ENCODE assay signal across 1 fruit fly cellular context in genomic region chr2L:17778287-17778762, dm6.
TF ChIP-seq lines count a peak whose summit lies in the region.

CadN (minus strand) TSS chr2L:17778340.

TF ChIP-seq in whole organism, embryonic, 481 proteins besides CTCF, POLR2A, EP300 and RAD21 (continued from another document and continues in another):
- no peak for TF ChIP-seq Hr78 (GFP tag; optimal IDR thresholded peaks at IDR 0.05; lab: Kevin White, UChicago)
- peak; percentile 10 for TF ChIP-seq CG30403 (GFP tag; optimal IDR thresholded peaks at IDR 0.05; lab: Kevin White, UChicago)
- TF ChIP-seq crc (GFP tag; optimal IDR thresholded peaks at IDR 0.05; lab: Kevin White, UChicago) = no peak
- TF ChIP-seq Xrp1 (GFP tag; IDR thresholded peaks at IDR 0.05; lab: Robert Waterston, UW) = no peak
- no peak for TF ChIP-seq stwl (tag; optimal IDR thresholded peaks at IDR 0.05; lab: Kevin White, UChicago)
- no peak for TF ChIP-seq insv (GFP tag; optimal IDR thresholded peaks at IDR 0.05; lab: Kevin White, UChicago)
- no peak for TF ChIP-seq cg (GFP tag; optimal IDR thresholded peaks at IDR 0.05; lab: Kevin White, UChicago)
- TF ChIP-seq CG32767 (GFP tag; IDR thresholded peaks at IDR 0.05; lab: Robert Waterston, UW) = no peak
- 0 out of 2 replicates have a peak, but pooled peaks have one; percentile 11 for TF ChIP-seq CG4360 (GFP tag; IDR thresholded peaks at IDR 0.05; lab: Robert Waterston, UW)
- no peak for TF ChIP-seq CG12155 (GFP tag; optimal IDR thresholded peaks at IDR 0.05; lab: Kevin White, UChicago)
- peak; percentile 11 for TF ChIP-seq dmrt99B (tag; optimal IDR thresholded peaks at IDR 0.05; lab: Kevin White, UChicago)
- no peak for TF ChIP-seq CG18764 (GFP tag; optimal IDR thresholded peaks at IDR 0.05; lab: Kevin White, UChicago)
- TF ChIP-seq CG3163 (GFP tag; optimal IDR thresholded peaks at IDR 0.05; lab: Kevin White, UChicago) = peak; percentile 12
- no peak for TF ChIP-seq CG3838 (GFP tag; optimal IDR thresholded peaks at IDR 0.05; lab: Kevin White, UChicago)
- no peak for TF ChIP-seq CG8359 (GFP tag; optimal IDR thresholded peaks at IDR 0.05; lab: Kevin White, UChicago; ENCODE audit: borderline replicate concordance)
- no peak; the same call in 1 of the 2 replicates for TF ChIP-seq CG9932 (GFP tag; IDR thresholded peaks at IDR 0.05; lab: Robert Waterston, UW)
- TF ChIP-seq Mes4 (GFP tag; optimal IDR thresholded peaks at IDR 0.05; lab: Kevin White, UChicago) = no peak
- TF ChIP-seq bowl (GFP tag; IDR thresholded peaks at IDR 0.05; lab: Robert Waterston, UW) = no peak
- no peak for TF ChIP-seq nau (GFP tag; optimal IDR thresholded peaks at IDR 0.05; lab: Kevin White, UChicago)
- peak; percentile 16 for TF ChIP-seq CG17385 (GFP tag; optimal IDR thresholded peaks at IDR 0.05; lab: Kevin White, UChicago)
- no peak for TF ChIP-seq CG30020 (tag; optimal IDR thresholded peaks at IDR 0.05; lab: Kevin White, UChicago)
- peak; percentile 70 for TF ChIP-seq vvl (GFP tag; IDR thresholded peaks at IDR 0.05; lab: Robert Waterston, UW)
- no peak for TF ChIP-seq CG12942 (GFP tag; optimal IDR thresholded peaks at IDR 0.05; lab: Kevin White, UChicago)
- no peak for TF ChIP-seq CG17802 (tag; optimal IDR thresholded peaks at IDR 0.05; lab: Kevin White, UChicago)
- TF ChIP-seq grn (GFP tag; optimal IDR thresholded peaks at IDR 0.05; lab: Kevin White, UChicago) = no peak
- TF ChIP-seq nom (GFP tag; optimal IDR thresholded peaks at IDR 0.05; lab: Kevin White, UChicago) = peak; percentile 84
- no peak for TF ChIP-seq Lhr (GFP tag; optimal IDR thresholded peaks at IDR 0.05; lab: Kevin White, UChicago)
- TF ChIP-seq br (optimal IDR thresholded peaks at IDR 0.05; lab: Kevin White, UChicago) = no peak
- TF ChIP-seq trh (GFP tag; optimal IDR thresholded peaks at IDR 0.05; lab: Kevin White, UChicago) = no peak
- no peak for TF ChIP-seq CG4707 (GFP tag; optimal IDR thresholded peaks at IDR 0.05; lab: Kevin White, UChicago)
- no peak for TF ChIP-seq odd (GFP tag; optimal IDR thresholded peaks at IDR 0.05; lab: Kevin White, UChicago)
- no peak for TF ChIP-seq CG5180 (GFP tag; optimal IDR thresholded peaks at IDR 0.05; lab: Kevin White, UChicago)
- no peak for TF ChIP-seq dysf (GFP tag; IDR thresholded peaks at IDR 0.05; lab: Robert Waterston, UW)
- TF ChIP-seq gcm (GFP tag; optimal IDR thresholded peaks at IDR 0.05; lab: Kevin White, UChicago) = no peak
- TF ChIP-seq CG32532 (GFP tag; IDR thresholded peaks at IDR 0.05; lab: Robert Waterston, UW) = no peak
- TF ChIP-seq CG4854 (GFP tag; optimal IDR thresholded peaks at IDR 0.05; lab: Kevin White, UChicago) = no peak
- TF ChIP-seq NfI (GFP tag; optimal IDR thresholded peaks at IDR 0.05; lab: Kevin White, UChicago) = no peak
- no peak for TF ChIP-seq fd3F (GFP tag; optimal IDR thresholded peaks at IDR 0.05; lab: Kevin White, UChicago)
- TF ChIP-seq cad (GFP tag; optimal IDR thresholded peaks at IDR 0.05; lab: Kevin White, UChicago) = no peak
- no peak for TF ChIP-seq CG34224 (GFP tag; IDR thresholded peaks at IDR 0.05; lab: Robert Waterston, UW; ENCODE audit: partially characterized antibody)
- TF ChIP-seq CG15696 (tag; optimal IDR thresholded peaks at IDR 0.05; lab: Kevin White, UChicago) = no peak
- no peak for TF ChIP-seq CG8478 (optimal IDR thresholded peaks at IDR 0.05; lab: Kevin White, UChicago)
- TF ChIP-seq sug (tag; optimal IDR thresholded peaks at IDR 0.05; lab: Kevin White, UChicago) = no peak
- TF ChIP-seq hth (optimal IDR thresholded peaks at IDR 0.05; lab: Kevin White, UChicago) = no peak
- no peak for TF ChIP-seq psq (GFP tag; optimal IDR thresholded peaks at IDR 0.05; lab: Kevin White, UChicago)
- no peak for TF ChIP-seq disco-r (GFP tag; optimal IDR thresholded peaks at IDR 0.05; lab: Kevin White, UChicago)
- no peak for TF ChIP-seq CG32772 (GFP tag; IDR thresholded peaks at IDR 0.05; lab: Robert Waterston, UW)
- TF ChIP-seq Neu2 (GFP tag; optimal IDR thresholded peaks at IDR 0.05; lab: Kevin White, UChicago; ENCODE audit: borderline replicate concordance) = no peak
- no peak for TF ChIP-seq HmgD (GFP tag; optimal IDR thresholded peaks at IDR 0.05; lab: Kevin White, UChicago)
- no peak for TF ChIP-seq Nf-YA (GFP tag; IDR thresholded peaks at IDR 0.05; lab: Robert Waterston, UW)
- no peak for TF ChIP-seq CG7271 (tag; optimal IDR thresholded peaks at IDR 0.05; lab: Kevin White, UChicago)
- no peak for TF ChIP-seq bigmax (GFP tag; optimal IDR thresholded peaks at IDR 0.05; lab: Kevin White, UChicago)
- TF ChIP-seq CG1529 (GFP tag; optimal IDR thresholded peaks at IDR 0.05; lab: Kevin White, UChicago) = no peak
- TF ChIP-seq pan (optimal IDR thresholded peaks at IDR 0.05; lab: Kevin White, UChicago) = no peak
- TF ChIP-seq pan (GFP tag; optimal IDR thresholded peaks at IDR 0.05 in 1 of 2, IDR thresholded peaks at IDR 0.05 in 1 of 2) = no peak
- no peak for TF ChIP-seq fd64A (GFP tag; optimal IDR thresholded peaks at IDR 0.05; lab: Kevin White, UChicago)
- no peak for TF ChIP-seq seq (GFP tag; IDR thresholded peaks at IDR 0.05; lab: Robert Waterston, UW)
- no peak for TF ChIP-seq sqz (GFP tag; optimal IDR thresholded peaks at IDR 0.05; lab: Kevin White, UChicago)
- TF ChIP-seq fu2 (GFP tag; optimal IDR thresholded peaks at IDR 0.05; lab: Kevin White, UChicago) = no peak
- TF ChIP-seq CG3847 (GFP tag; IDR thresholded peaks at IDR 0.05; lab: Robert Waterston, UW) = no peak
- no peak for TF ChIP-seq zen2 (GFP tag; IDR thresholded peaks at IDR 0.05; lab: Robert Waterston, UW; ENCODE audit: partially characterized antibody)
- TF ChIP-seq CG9215 (GFP tag; IDR thresholded peaks at IDR 0.05; lab: Robert Waterston, UW) = no peak
- TF ChIP-seq twi (tag; optimal IDR thresholded peaks at IDR 0.05; lab: Kevin White, UChicago) = no peak
- TF ChIP-seq Side (GFP tag; optimal IDR thresholded peaks at IDR 0.05; lab: Kevin White, UChicago) = no peak
- TF ChIP-seq CG4730 (GFP tag; IDR thresholded peaks at IDR 0.05; lab: Robert Waterston, UW) = no peak
- TF ChIP-seq Sin3A (optimal IDR thresholded peaks at IDR 0.05; lab: Kevin White, UChicago) = no peak
- TF ChIP-seq lov (optimal IDR thresholded peaks at IDR 0.05; lab: Kevin White, UChicago) = no peak
- TF ChIP-seq lov (GFP tag; IDR thresholded peaks at IDR 0.05; lab: Robert Waterston, UW) = no peak
- TF ChIP-seq CG10431 (GFP tag; optimal IDR thresholded peaks at IDR 0.05; lab: Kevin White, UChicago) = no peak
- TF ChIP-seq CG11560 (tag; IDR thresholded peaks at IDR 0.05; lab: Robert Waterston, UW) = no peak
- TF ChIP-seq klu (GFP tag; IDR thresholded peaks at IDR 0.05; lab: Robert Waterston, UW) = no peak
- peak; percentile 30 for TF ChIP-seq fd96Cb (tag; optimal IDR thresholded peaks at IDR 0.05; lab: Kevin White, UChicago)
- peak; percentile 60 for TF ChIP-seq gem (tag; optimal IDR thresholded peaks at IDR 0.05; lab: Kevin White, UChicago)
- no peak for TF ChIP-seq CG15011 (GFP tag; optimal IDR thresholded peaks at IDR 0.05; lab: Kevin White, UChicago)
- 0 out of 3 replicates have a peak, but pooled peaks have one; percentile 19 for TF ChIP-seq CG2199 (GFP tag; IDR thresholded peaks at IDR 0.05; lab: Robert Waterston, UW)
- no peak for TF ChIP-seq tgo (GFP tag; IDR thresholded peaks at IDR 0.05; lab: Robert Waterston, UW)
- TF ChIP-seq sd (tag; optimal IDR thresholded peaks at IDR 0.05; lab: Kevin White, UChicago) = no peak
- TF ChIP-seq trem (tag; optimal IDR thresholded peaks at IDR 0.05; lab: Kevin White, UChicago) = no peak
- TF ChIP-seq vfl (GFP tag; optimal IDR thresholded peaks at IDR 0.05; lab: Kevin White, UChicago) = no peak
- no peak for TF ChIP-seq tup (GFP tag; optimal IDR thresholded peaks at IDR 0.05; lab: Kevin White, UChicago)
- no peak for TF ChIP-seq CG9876 (GFP tag; optimal IDR thresholded peaks at IDR 0.05; lab: Kevin White, UChicago)
- no peak for TF ChIP-seq chn (GFP tag; optimal IDR thresholded peaks at IDR 0.05; lab: Kevin White, UChicago)
- no peak for TF ChIP-seq Dref (GFP tag; IDR thresholded peaks at IDR 0.05; lab: Robert Waterston, UW)
- TF ChIP-seq Gug (GFP tag; IDR thresholded peaks at IDR 0.05; lab: Robert Waterston, UW) = no peak
- peak; percentile 14 for TF ChIP-seq Elba2 (GFP tag; optimal IDR thresholded peaks at IDR 0.05; lab: Kevin White, UChicago)
- TF ChIP-seq Six4 (GFP tag; optimal IDR thresholded peaks at IDR 0.05; lab: Kevin White, UChicago) = no peak
- TF ChIP-seq Lpt (GFP tag; optimal IDR thresholded peaks at IDR 0.05; lab: Kevin White, UChicago) = no peak
- TF ChIP-seq CG14667 (GFP tag; IDR thresholded peaks at IDR 0.05; lab: Robert Waterston, UW) = no peak
- no peak for TF ChIP-seq slbo (GFP tag; IDR thresholded peaks at IDR 0.05; lab: Robert Waterston, UW)
- TF ChIP-seq hkb (optimal IDR thresholded peaks at IDR 0.05; lab: Kevin White, UChicago) = no peak
- TF ChIP-seq hkb (GFP tag; IDR thresholded peaks at IDR 0.05; lab: Robert Waterston, UW) = 0 out of 2 replicates have a peak, but pooled peaks have one; percentile 27
- TF ChIP-seq D (optimal IDR thresholded peaks at IDR 0.05; lab: Kevin White, UChicago) = no peak
- TF ChIP-seq D (GFP tag; optimal IDR thresholded peaks at IDR 0.05; lab: Kevin White, UChicago) = no peak
- peak; percentile 8; the same call in 1 of the 2 replicates for TF ChIP-seq CG17328 (GFP tag; IDR thresholded peaks at IDR 0.05; lab: Robert Waterston, UW)
- no peak for TF ChIP-seq CG10565 (GFP tag; optimal IDR thresholded peaks at IDR 0.05; lab: Kevin White, UChicago)
- no peak for TF ChIP-seq corto (GFP tag; optimal IDR thresholded peaks at IDR 0.05; lab: Kevin White, UChicago)
- TF ChIP-seq Hsf (GFP tag; optimal IDR thresholded peaks at IDR 0.05; lab: Kevin White, UChicago) = no peak
- TF ChIP-seq CG31224 (GFP tag; IDR thresholded peaks at IDR 0.05; lab: Robert Waterston, UW) = no peak
- no peak for TF ChIP-seq gro (GFP tag; optimal IDR thresholded peaks at IDR 0.05; lab: Kevin White, UChicago)
- no peak for TF ChIP-seq B-H1 (GFP tag; IDR thresholded peaks at IDR 0.05; lab: Robert Waterston, UW)
- TF ChIP-seq Ets97D (GFP tag; optimal IDR thresholded peaks at IDR 0.05; lab: Kevin White, UChicago) = no peak
- no peak for TF ChIP-seq Kr (GFP tag; optimal IDR thresholded peaks at IDR 0.05; lab: Kevin White, UChicago)
- TF ChIP-seq oc (tag; optimal IDR thresholded peaks at IDR 0.05; lab: Kevin White, UChicago) = no peak
- no peak for TF ChIP-seq CG9797 (GFP tag; optimal IDR thresholded peaks at IDR 0.05; lab: Kevin White, UChicago)
- no peak for TF ChIP-seq CG16815 (GFP tag; optimal IDR thresholded peaks at IDR 0.05; lab: Kevin White, UChicago)
- TF ChIP-seq C15 (GFP tag; IDR thresholded peaks at IDR 0.05; lab: Robert Waterston, UW) = no peak
- no peak for TF ChIP-seq NFAT (GFP tag; IDR thresholded peaks at IDR 0.05; lab: Robert Waterston, UW)
- no peak for TF ChIP-seq sob (GFP tag; IDR thresholded peaks at IDR 0.05; lab: Robert Waterston, UW)
- no peak for TF ChIP-seq CG3726 (GFP tag; IDR thresholded peaks at IDR 0.05; lab: Robert Waterston, UW)
- TF ChIP-seq CG14014 (GFP tag; IDR thresholded peaks at IDR 0.05; lab: Robert Waterston, UW) = no peak
- TF ChIP-seq CG13624 (GFP tag; optimal IDR thresholded peaks at IDR 0.05; lab: Kevin White, UChicago) = no peak
- TF ChIP-seq Atf3 (GFP tag; optimal IDR thresholded peaks at IDR 0.05; lab: Kevin White, UChicago) = no peak
- TF ChIP-seq CG15601 (tag; optimal IDR thresholded peaks at IDR 0.05; lab: Kevin White, UChicago) = no peak
- no peak for TF ChIP-seq cwo (GFP tag; optimal IDR thresholded peaks at IDR 0.05; lab: Kevin White, UChicago)
- peak; percentile 49 for TF ChIP-seq phol (tag; optimal IDR thresholded peaks at IDR 0.05; lab: Kevin White, UChicago)
- no peak for TF ChIP-seq eyg (GFP tag; optimal IDR thresholded peaks at IDR 0.05; lab: Kevin White, UChicago)
- no peak for TF ChIP-seq jumu (GFP tag; optimal IDR thresholded peaks at IDR 0.05; lab: Kevin White, UChicago)
- TF ChIP-seq tin (GFP tag; optimal IDR thresholded peaks at IDR 0.05; lab: Kevin White, UChicago) = no peak
- TF ChIP-seq CG4282 (GFP tag; optimal IDR thresholded peaks at IDR 0.05; lab: Kevin White, UChicago) = no peak
- no peak for TF ChIP-seq CG11093 (GFP tag; IDR thresholded peaks at IDR 0.05; lab: Robert Waterston, UW)
- no peak for TF ChIP-seq CG4820 (GFP tag; optimal IDR thresholded peaks at IDR 0.05; lab: Kevin White, UChicago)
- TF ChIP-seq aop (GFP tag; IDR thresholded peaks at IDR 0.05; lab: Robert Waterston, UW) = no peak
- TF ChIP-seq Gsc (GFP tag; IDR thresholded peaks at IDR 0.05; lab: Robert Waterston, UW) = no peak
- no peak for TF ChIP-seq Stat92E (GFP tag; optimal IDR thresholded peaks at IDR 0.05; lab: Kevin White, UChicago)
- no peak for TF ChIP-seq Fer3 (tag; optimal IDR thresholded peaks at IDR 0.05; lab: Kevin White, UChicago)
- TF ChIP-seq nerfin-2 (GFP tag; IDR thresholded peaks at IDR 0.05; lab: Robert Waterston, UW; ENCODE audit: partially characterized antibody) = no peak
- TF ChIP-seq CG18262 (tag; optimal IDR thresholded peaks at IDR 0.05; lab: Kevin White, UChicago) = peak; percentile 30
- no peak for TF ChIP-seq sisA (GFP tag; IDR thresholded peaks at IDR 0.05; lab: Robert Waterston, UW)
- TF ChIP-seq chif (GFP tag; optimal IDR thresholded peaks at IDR 0.05; lab: Kevin White, UChicago) = no peak
- TF ChIP-seq CG1024 (GFP tag; IDR thresholded peaks at IDR 0.05; lab: Robert Waterston, UW) = no peak
- TF ChIP-seq CG11504 (tag; optimal IDR thresholded peaks at IDR 0.05; lab: Kevin White, UChicago) = peak; percentile 35
- no peak for TF ChIP-seq CG14965 (GFP tag; optimal IDR thresholded peaks at IDR 0.05; lab: Kevin White, UChicago; ENCODE audit: borderline replicate concordance)
- no peak for TF ChIP-seq CG10959 (GFP tag; IDR thresholded peaks at IDR 0.05; lab: Robert Waterston, UW)
- no peak for TF ChIP-seq tap (tag; optimal IDR thresholded peaks at IDR 0.05; lab: Kevin White, UChicago)
- no peak for TF ChIP-seq CG12219 (GFP tag; optimal IDR thresholded peaks at IDR 0.05; lab: Kevin White, UChicago)
- no peak for TF ChIP-seq CG13123 (GFP tag; optimal IDR thresholded peaks at IDR 0.05; lab: Kevin White, UChicago)
- TF ChIP-seq Abd-B (GFP tag; optimal IDR thresholded peaks at IDR 0.05; lab: Kevin White, UChicago) = no peak
- no peak for TF ChIP-seq CG10462 (GFP tag; optimal IDR thresholded peaks at IDR 0.05; lab: Kevin White, UChicago)
- no peak for TF ChIP-seq ssp (GFP tag; IDR thresholded peaks at IDR 0.05; lab: Robert Waterston, UW)
- TF ChIP-seq CG17612 (GFP tag; IDR thresholded peaks at IDR 0.05; lab: Robert Waterston, UW) = no peak
- TF ChIP-seq CG6813 (GFP tag; optimal IDR thresholded peaks at IDR 0.05; lab: Kevin White, UChicago) = no peak
